Fruit fly (Drosophila melanogaster) whole organism: ENCODE data around the gene CG31347.

Experiments used
- CG8478 ChIP-seq: fragments of >200 bp; optimal IDR thresholded peaks from 2 replicates; lab custom pipeline; 2018; ENCODE audit warnings: inconsistent platforms
- Dll ChIP-seq: fragments of >200 bp; optimal IDR thresholded peaks from 2 replicates; lab custom pipeline; 2017
- EcR ChIP-seq, 2 experiments: fragments of >200 bp; optimal IDR thresholded peaks; 2 replicates each; lab custom pipeline; 2017; ENCODE audit warnings: missing biosample characterization in 2 of 2, missing genetic modification characterization in 2 of 2, missing genetic modification reagents in 2 of 2
- pan ChIP-seq: fragments of >200 bp; optimal IDR thresholded peaks from 2 replicates; lab custom pipeline; 2017
- psq ChIP-seq: fragments of >200 bp; optimal IDR thresholded peaks from 2 replicates; lab custom pipeline; 2017
- usp ChIP-seq: fragments of >200 bp; optimal IDR thresholded peaks from 2 replicates; lab custom pipeline; 2017; ENCODE audit warnings: missing biosample characterization, missing genetic modification characterization, mixed read lengths

The CG31347 gene

dm6 chr3R:12694742-12695141 is 2.3 kb upstream of the CG31347 start, which contains the start of the genes CG14391 and NijC:
TSS of gene CG14391 (minus strand) at chr3R:12694842.
TSS of gene NijC (plus strand) at chr3R:12695129.
- TF ChIP-seq CG8478 (no peak), pan (lab: Kevin White, UChicago) (no peak), EcR (GFP tag; optimal IDR thresholded peaks at IDR 0.05; lab: Kevin White, UChicago) (no peak), Dll (lab: Kevin White, UChicago) (no peak)

dm6 chr3R:12691422-12692101 is 835 bp downstream of the CG31347 start, which contains the start of gene Arp1:
TSS of gene Arp1 (plus strand) at chr3R:12691743.
- no peak for TF ChIP-seq pan (lab: Kevin White, UChicago)
- TF ChIP-seq Dll (lab: Kevin White, UChicago), result no peak
- no peak for TF ChIP-seq usp
- no peak for TF ChIP-seq CG8478
- no peak for TF ChIP-seq psq (lab: Kevin White, UChicago)
- TF ChIP-seq EcR (GFP tag; optimal IDR thresholded peaks at IDR 0.05; lab: Kevin White, UChicago), result no peak

- TF ChIP-seq psq (lab: Kevin White, UChicago), result no peak
- TF ChIP-seq EcR (GFP tag; optimal IDR thresholded peaks at IDR 0.05; lab: Kevin White, UChicago), result no peak
- TF ChIP-seq Dll (lab: Kevin White, UChicago), result no peak
- no peak for TF ChIP-seq usp
- no peak for TF ChIP-seq pan (lab: Kevin White, UChicago)
- no peak for TF ChIP-seq CG8478
Observed at dm6 chr3R:12688672-12689417, 3.6 kb downstream of the CG31347 start, which contains the start of gene kar. TSS of gene kar (minus strand) at chr3R:12689367.

- TF ChIP-seq EcR (GFP tag; optimal IDR thresholded peaks at IDR 0.05; lab: Kevin White, UChicago) (no peak), usp (no peak), CG8478 (no peak), psq (lab: Kevin White, UChicago) (no peak), Dll (lab: Kevin White, UChicago) (no peak), pan (lab: Kevin White, UChicago) (no peak)
Observed at dm6 chr3R:12688116-12688515, 4.3 kb downstream of the CG31347 start.

- TF ChIP-seq psq (lab: Kevin White, UChicago) (no peak), pan (lab: Kevin White, UChicago) (no peak), EcR (GFP tag; optimal IDR thresholded peaks at IDR 0.05; lab: Kevin White, UChicago) (no peak), CG8478 (no peak), usp (no peak), Dll (lab: Kevin White, UChicago) (no peak)
Observed at dm6 chr3R:12685290-12685689, 7.1 kb downstream of the CG31347 start.

- no peak for TF ChIP-seq usp
- TF ChIP-seq pan (lab: Kevin White, UChicago), result no peak
- TF ChIP-seq psq (lab: Kevin White, UChicago), result no peak
- no peak for TF ChIP-seq Dll (lab: Kevin White, UChicago)
- no peak for TF ChIP-seq EcR (GFP tag; optimal IDR thresholded peaks at IDR 0.05; lab: Kevin White, UChicago)
- no peak for TF ChIP-seq CG8478
Observed at dm6 chr3R:12681275-12681674, 11.1 kb downstream of the CG31347 start, which contains the start of gene Cyp313a4. TSS of gene Cyp313a4 (minus strand) at chr3R:12681375.

dm6 chr3R:12678850-12679249 is 13.5 kb downstream of the CG31347 start, which contains the start of gene mbo:
TSS of gene mbo (minus strand) at chr3R:12679052.
- no peak for TF ChIP-seq CG8478
- TF ChIP-seq Dll (lab: Kevin White, UChicago), result no peak
- no peak for TF ChIP-seq pan (lab: Kevin White, UChicago)
- TF ChIP-seq EcR (GFP tag; optimal IDR thresholded peaks at IDR 0.05; lab: Kevin White, UChicago), result no peak
- no peak for TF ChIP-seq usp
- no peak for TF ChIP-seq psq (lab: Kevin White, UChicago)

dm6 chr3R:12676160-12676559 is 16.2 kb downstream of the CG31347 start, which contains the start of gene CG43630:
TSS of gene CG43630 (minus strand) at chr3R:12676260.
- TF ChIP-seq CG8478, result no peak
- TF ChIP-seq pan (lab: Kevin White, UChicago), result no peak
- TF ChIP-seq Dll (lab: Kevin White, UChicago), result no peak
- no peak for TF ChIP-seq psq (lab: Kevin White, UChicago)
- TF ChIP-seq EcR (GFP tag; optimal IDR thresholded peaks at IDR 0.05; lab: Kevin White, UChicago), result no peak
- TF ChIP-seq usp, result no peak

dm6 chr3R:12674041-12674623 is 18.3 kb downstream of the CG31347 start, which contains the start of gene Gnmt:
TSS of gene Gnmt (plus strand) at chr3R:12674608.
- TF ChIP-seq EcR (GFP tag; optimal IDR thresholded peaks at IDR 0.05; lab: Kevin White, UChicago) (no peak), Dll (lab: Kevin White, UChicago) (no peak), pan (lab: Kevin White, UChicago) (no peak), psq (lab: Kevin White, UChicago) (no peak), CG8478 (no peak), usp (no peak)

- TF ChIP-seq Dll (lab: Kevin White, UChicago), result no peak
- no peak for TF ChIP-seq psq (lab: Kevin White, UChicago)
- no peak for TF ChIP-seq pan (lab: Kevin White, UChicago)
- no peak for TF ChIP-seq EcR (GFP tag; optimal IDR thresholded peaks at IDR 0.05; lab: Kevin White, UChicago)
- TF ChIP-seq usp, result no peak
- TF ChIP-seq CG8478, result no peak
Observed at dm6 chr3R:12666206-12666834, 26.1 kb downstream of the CG31347 start.

dm6 chr3R:12662531-12662930 is 29.9 kb downstream of the CG31347 start, which contains the start of gene CG14395:
TSS of gene CG14395 (plus strand) at chr3R:12662831.
- TF ChIP-seq psq (lab: Kevin White, UChicago) (no peak), usp (no peak), pan (lab: Kevin White, UChicago) (no peak), EcR (GFP tag; optimal IDR thresholded peaks at IDR 0.05; lab: Kevin White, UChicago) (no peak), CG8478 (no peak), Dll (lab: Kevin White, UChicago) (no peak)
